Fruit fly (Drosophila melanogaster): ENCODE measurements around the gene CG17570.
A peak's percentile ranks its signal among the peaks of the same experiment; 100 is the strongest.

CG17570 gene

dm6 chr2L:20287189-20287588, 23.0 kb upstream of the CG17570 start (continued):
- TF ChIP-seq nerfin-1 (tag; optimal IDR thresholded peaks at IDR 0.05): peak; percentile 39
- peak; percentile 42 for TF ChIP-seq CG15479 (GFP tag; optimal IDR thresholded peaks at IDR 0.05)
- TF ChIP-seq chinmo (GFP tag; IDR thresholded peaks at IDR 0.05; ENCODE audit: partially characterized antibody): no peak
- no peak for TF ChIP-seq Antp (GFP tag; optimal IDR thresholded peaks at IDR 0.05)
- no peak for TF ChIP-seq mld (GFP tag; IDR thresholded peaks at IDR 0.05; ENCODE audit: partially characterized antibody)
- peak; percentile 4 for TF ChIP-seq her (GFP tag; optimal IDR thresholded peaks at IDR 0.05)
- TF ChIP-seq ATbp (GFP tag; optimal IDR thresholded peaks at IDR 0.05): peak; percentile 83
- TF ChIP-seq az2 (GFP tag; optimal IDR thresholded peaks at IDR 0.05): peak; percentile 42
- TF ChIP-seq CG43689 (GFP tag; IDR thresholded peaks at IDR 0.05): peak; percentile 27; the same call in 1 of the 2 replicates
- no peak for TF ChIP-seq Dfd (GFP tag; optimal IDR thresholded peaks at IDR 0.05)
- TF ChIP-seq CG12236 (GFP tag; optimal IDR thresholded peaks at IDR 0.05): peak; percentile 30
- peak; percentile 56 for TF ChIP-seq CHES-1-like (GFP tag; optimal IDR thresholded peaks at IDR 0.05)
- TF ChIP-seq CG31441 (GFP tag; IDR thresholded peaks at IDR 0.05): 0 out of 2 replicates have a peak, but pooled peaks have one; percentile 43
- peak; percentile 36 for TF ChIP-seq Spps (tag; optimal IDR thresholded peaks at IDR 0.05)
- TF ChIP-seq ewg (GFP tag; optimal IDR thresholded peaks at IDR 0.05): peak; percentile 50
- TF ChIP-seq zfh1 (GFP tag; IDR thresholded peaks at IDR 0.05): peak; percentile 80
- TF ChIP-seq tgo (GFP tag; IDR thresholded peaks at IDR 0.05): peak; percentile 36; the same call in 2 of the 3 replicates
- no peak for TF ChIP-seq CG7372 (GFP tag; IDR thresholded peaks at IDR 0.05)
- peak; percentile 65 for TF ChIP-seq Mes4 (GFP tag; optimal IDR thresholded peaks at IDR 0.05)
- peak; percentile 54 for TF ChIP-seq twi (tag; optimal IDR thresholded peaks at IDR 0.05)
- TF ChIP-seq CG9817 (tag; optimal IDR thresholded peaks at IDR 0.05): peak; percentile 72
- TF ChIP-seq CG3847 (GFP tag; IDR thresholded peaks at IDR 0.05): no peak
- no peak for TF ChIP-seq CG10959 (GFP tag; IDR thresholded peaks at IDR 0.05)
- TF ChIP-seq CG13624 (GFP tag; optimal IDR thresholded peaks at IDR 0.05): no peak
- peak; percentile 66 for TF ChIP-seq CG6854 (GFP tag; optimal IDR thresholded peaks at IDR 0.05)
- peak; percentile 56 for TF ChIP-seq crol (GFP tag; IDR thresholded peaks at IDR 0.05)
- TF ChIP-seq Side (GFP tag; optimal IDR thresholded peaks at IDR 0.05): peak; percentile 40
- TF ChIP-seq CG10267 (tag; optimal IDR thresholded peaks at IDR 0.05): peak; percentile 27
- peak; percentile 15 for TF ChIP-seq disco-r (GFP tag; optimal IDR thresholded peaks at IDR 0.05)
- peak; percentile 80 for TF ChIP-seq CG17385 (GFP tag; optimal IDR thresholded peaks at IDR 0.05)
- TF ChIP-seq CG1792 (GFP tag; optimal IDR thresholded peaks at IDR 0.05): no peak
- no peak for TF ChIP-seq fru (optimal IDR thresholded peaks at IDR 0.05)
- peak; percentile 56 for TF ChIP-seq nau (GFP tag; optimal IDR thresholded peaks at IDR 0.05)
- peak; percentile 78 for TF ChIP-seq onecut (GFP tag; IDR thresholded peaks at IDR 0.05)
- no peak for TF ChIP-seq dan (GFP tag; IDR thresholded peaks at IDR 0.05)
- no peak for TF ChIP-seq E2f1 (GFP tag; IDR thresholded peaks at IDR 0.05)
- no peak for TF ChIP-seq Hr3 (GFP tag; optimal IDR thresholded peaks at IDR 0.05)
- no peak for TF ChIP-seq TFAM (GFP tag; optimal IDR thresholded peaks at IDR 0.05)
- peak; percentile 61 for TF ChIP-seq CG8359 (GFP tag; optimal IDR thresholded peaks at IDR 0.05; ENCODE audit: borderline replicate concordance)
- peak; percentile 19; the same call in 1 of the 3 replicates for TF ChIP-seq CG14050 (GFP tag; IDR thresholded peaks at IDR 0.05)
- no peak for TF ChIP-seq CG8478 (optimal IDR thresholded peaks at IDR 0.05)
- TF ChIP-seq pnt (GFP tag; optimal IDR thresholded peaks at IDR 0.05): no peak
- 0 out of 2 replicates have a peak, but pooled peaks have one; percentile 46 for TF ChIP-seq danr (GFP tag; IDR thresholded peaks at IDR 0.05)
- peak; percentile 17; the same call in 1 of the 2 replicates for TF ChIP-seq Awh (GFP tag; IDR thresholded peaks at IDR 0.05)
- TF ChIP-seq CG33213 (GFP tag; optimal IDR thresholded peaks at IDR 0.05): no peak
- peak; percentile 54 for TF ChIP-seq dm (GFP tag; optimal IDR thresholded peaks at IDR 0.05)
- TF ChIP-seq CG2202 (tag; optimal IDR thresholded peaks at IDR 0.05): peak; percentile 80
- TF ChIP-seq CG10209 (GFP tag; optimal IDR thresholded peaks at IDR 0.05): peak; percentile 59
- peak; percentile 68 for TF ChIP-seq CG3407 (GFP tag; optimal IDR thresholded peaks at IDR 0.05)
- no peak for TF ChIP-seq CG4854 (GFP tag; optimal IDR thresholded peaks at IDR 0.05)
- TF ChIP-seq gcm (GFP tag; optimal IDR thresholded peaks at IDR 0.05): peak; percentile 91
- no peak for TF ChIP-seq Ets97D (GFP tag; optimal IDR thresholded peaks at IDR 0.05)
